Worm (Caenorhabditis elegans): ENCODE data around the gene K03B4.6.
A peak's percentile ranks its signal among the peaks of the same experiment; 100 is the strongest.

K03B4.6 gene

ce11 chrV:4640501-4641150 lies 35.4 kb downstream of the K03B4.6 start:
- TF ChIP-seq lin-13 (tag; optimal IDR thresholded peaks at IDR 0.05), result no peak
- no peak for TF ChIP-seq hlh-1 (tag; optimal IDR thresholded peaks at IDR 0.05)
- no peak for TF ChIP-seq ham-2 (GFP tag; optimal IDR thresholded peaks at IDR 0.05)
- no peak for TF ChIP-seq nhr-12 (tag; optimal IDR thresholded peaks at IDR 0.05)
- no peak for TF ChIP-seq M03D4.4 (tag; optimal IDR thresholded peaks at IDR 0.05)
- TF ChIP-seq ceh-43 (GFP tag; optimal IDR thresholded peaks at IDR 0.05), result no peak
- no peak for TF ChIP-seq flh-1 (GFP tag; optimal IDR thresholded peaks at IDR 0.05)
- TF ChIP-seq pha-4 (tag; optimal IDR thresholded peaks at IDR 0.05), result no peak
- TF ChIP-seq nhr-28 (tag; optimal IDR thresholded peaks at IDR 0.05), result no peak
- TF ChIP-seq blmp-1 (tag; optimal IDR thresholded peaks at IDR 0.05), result no peak
- no peak for TF ChIP-seq ceh-83 (GFP tag; optimal IDR thresholded peaks at IDR 0.05)
- no peak for TF ChIP-seq nhr-76 (tag; optimal IDR thresholded peaks at IDR 0.05)
- TF ChIP-seq unc-120 (tag; optimal IDR thresholded peaks at IDR 0.05; ENCODE audit: poor library complexity, severe bottlenecking), result no peak
- TF ChIP-seq mls-2 (tag; optimal IDR thresholded peaks at IDR 0.05), result no peak
- no peak for TF ChIP-seq bed-3 (GFP tag; optimal IDR thresholded peaks at IDR 0.05)
- no peak for TF ChIP-seq ceh-39 (tag; optimal IDR thresholded peaks at IDR 0.05)
- TF ChIP-seq drap-1 (GFP tag; optimal IDR thresholded peaks at IDR 0.05), result no peak
- TF ChIP-seq elt-1 (tag; optimal IDR thresholded peaks at IDR 0.05; ENCODE audit: borderline replicate concordance, insufficient read depth), result no peak

- TF ChIP-seq ztf-11 (tag; optimal IDR thresholded peaks at IDR 0.05) (no peak), bed-3 (GFP tag; optimal IDR thresholded peaks at IDR 0.05) (no peak), snpc-4 (tag; optimal IDR thresholded peaks at IDR 0.05) (no peak), lin-13 (tag; optimal IDR thresholded peaks at IDR 0.05) (no peak), nhr-12 (tag; optimal IDR thresholded peaks at IDR 0.05) (no peak), ceh-83 (GFP tag; optimal IDR thresholded peaks at IDR 0.05) (no peak), elt-1 (tag; optimal IDR thresholded peaks at IDR 0.05; ENCODE audit: borderline replicate concordance, insufficient read depth) (no peak), ces-1 (GFP tag; optimal IDR thresholded peaks at IDR 0.05) (no peak), pha-4 (tag; optimal IDR thresholded peaks at IDR 0.05) (no peak), sptf-1 (tag; optimal IDR thresholded peaks at IDR 0.05) (no peak), ceh-43 (GFP tag; optimal IDR thresholded peaks at IDR 0.05) (no peak), M03D4.4 (tag; optimal IDR thresholded peaks at IDR 0.05) (no peak), hlh-1 (tag; optimal IDR thresholded peaks at IDR 0.05) (no peak), sem-2 (GFP tag; optimal IDR thresholded peaks at IDR 0.05) (no peak), mep-1 (tag; optimal IDR thresholded peaks at IDR 0.05) (no peak), unc-62 (GFP tag; optimal IDR thresholded peaks at IDR 0.05) (no peak), zip-8 (tag; optimal IDR thresholded peaks at IDR 0.05) (no peak), nhr-28 (tag; optimal IDR thresholded peaks at IDR 0.05) (no peak)
These were observed 38.8 kb downstream of the K03B4.6 start for ce11 chrV:4637153-4637552.

ce11 chrV:4630267-4630666 lies 45.7 kb downstream of the K03B4.6 start:
- TF ChIP-seq bed-3 (GFP tag; optimal IDR thresholded peaks at IDR 0.05) (no peak), ceh-83 (GFP tag; optimal IDR thresholded peaks at IDR 0.05) (no peak), ceh-43 (GFP tag; optimal IDR thresholded peaks at IDR 0.05) (no peak), mep-1 (tag; optimal IDR thresholded peaks at IDR 0.05) (no peak), cnd-1 (tag; optimal IDR thresholded peaks at IDR 0.05) (no peak), pha-4 (tag; optimal IDR thresholded peaks at IDR 0.05) (no peak), lin-32 (GFP tag; optimal IDR thresholded peaks at IDR 0.05) (no peak), ceh-39 (tag; optimal IDR thresholded peaks at IDR 0.05) (no peak), sptf-1 (tag; optimal IDR thresholded peaks at IDR 0.05) (no peak), unc-39 (tag; optimal IDR thresholded peaks at IDR 0.05) (no peak), mls-2 (tag; optimal IDR thresholded peaks at IDR 0.05) (no peak), nhr-12 (tag; optimal IDR thresholded peaks at IDR 0.05) (no peak), nhr-28 (tag; optimal IDR thresholded peaks at IDR 0.05) (no peak), ces-1 (GFP tag; optimal IDR thresholded peaks at IDR 0.05) (no peak), ztf-11 (tag; optimal IDR thresholded peaks at IDR 0.05) (no peak), sem-2 (GFP tag; optimal IDR thresholded peaks at IDR 0.05) (no peak), tbx-8 (GFP tag; optimal IDR thresholded peaks at IDR 0.05) (no peak), drap-1 (GFP tag; optimal IDR thresholded peaks at IDR 0.05) (no peak), elt-3 (tag; optimal IDR thresholded peaks at IDR 0.05) (no peak), lin-13 (tag; optimal IDR thresholded peaks at IDR 0.05) (no peak)

- TF ChIP-seq ham-2 (GFP tag; optimal IDR thresholded peaks at IDR 0.05) (peak; percentile 55), blmp-1 (tag; optimal IDR thresholded peaks at IDR 0.05) (no peak), sem-2 (GFP tag; optimal IDR thresholded peaks at IDR 0.05) (no peak), ceh-43 (GFP tag; optimal IDR thresholded peaks at IDR 0.05) (no peak), lin-32 (GFP tag; optimal IDR thresholded peaks at IDR 0.05) (no peak), hlh-1 (tag; optimal IDR thresholded peaks at IDR 0.05) (no peak), zip-8 (tag; optimal IDR thresholded peaks at IDR 0.05) (no peak), ces-1 (GFP tag; optimal IDR thresholded peaks at IDR 0.05) (no peak), cnd-1 (tag; optimal IDR thresholded peaks at IDR 0.05) (no peak), nhr-28 (tag; optimal IDR thresholded peaks at IDR 0.05) (no peak), sptf-1 (tag; optimal IDR thresholded peaks at IDR 0.05) (no peak), ceh-83 (GFP tag; optimal IDR thresholded peaks at IDR 0.05) (no peak), elt-1 (tag; optimal IDR thresholded peaks at IDR 0.05; ENCODE audit: borderline replicate concordance, insufficient read depth) (peak; percentile 98), tbx-8 (GFP tag; optimal IDR thresholded peaks at IDR 0.05) (no peak)
These were observed 47.5 kb downstream of the K03B4.6 start, which contains the start of gene pmt-2 for ce11 chrV:4628517-4628930. Gene pmt-2 (plus strand): TSS chrV:4628580.
